Fruit fly (Drosophila melanogaster) whole organism, embryonic: ENCODE data around the gene CG32299.
A peak's percentile ranks its signal among the peaks of the same experiment; 100 is the strongest.

Experiments
- Aef1 ChIP-seq: fragments of 200-800 bp; sonication (Bioruptor generic); IDR thresholded peaks from 3 replicates; pipeline ENCODE4 v1.3.6; 2022; ENCODE audit warnings: missing biosample characterization, missing genetic modification characterization
- Blimp-1 ChIP-seq: fragments of 200-800 bp; sonication (Bioruptor generic); optimal IDR thresholded peaks from 3 replicates; lab custom pipeline; 2018; ENCODE audit warnings: missing biosample characterization, missing genetic modification characterization, mild to moderate bottlenecking, moderate library complexity, missing genetic modification reagents
- CG12942 ChIP-seq: fragments of 200-800 bp; sonication (Bioruptor generic); optimal IDR thresholded peaks from 3 replicates; lab custom pipeline; 2016; ENCODE audit warnings: missing biosample characterization, missing genetic modification characterization
- CG14050 ChIP-seq: fragments of 200-800 bp; sonication (Bioruptor generic); IDR thresholded peaks from 3 replicates; pipeline ENCODE4 v1.3.6; 2022; ENCODE audit warnings: missing biosample characterization, missing genetic modification characterization
- CG2116 ChIP-seq: fragments of 200-800 bp; sonication (Bioruptor generic); optimal IDR thresholded peaks from 3 replicates; lab custom pipeline; 2018; ENCODE audit warnings: missing biosample characterization, mild to moderate bottlenecking, missing genetic modification characterization
- CG2202 ChIP-seq: fragments of 200-800 bp; sonication (Bioruptor generic); optimal IDR thresholded peaks from 2 replicates; lab custom pipeline; 2018; ENCODE audit warnings: missing biosample characterization, mild to moderate bottlenecking, missing genetic modification characterization
- CG2875 ChIP-seq: fragments of 200-800 bp; sonication (Bioruptor generic); optimal IDR thresholded peaks from 2 replicates; lab custom pipeline; 2017; ENCODE audit warnings: missing biosample characterization, mild to moderate bottlenecking, missing genetic modification characterization, missing genetic modification reagents
- CG31365 ChIP-seq: fragments of 200-800 bp; sonication (Bioruptor generic); optimal IDR thresholded peaks from 2 replicates; lab custom pipeline; 2018; ENCODE audit warnings: missing biosample characterization, mild to moderate bottlenecking, missing genetic modification characterization
- CG6654 ChIP-seq: fragments of 200-800 bp; sonication (Bioruptor generic); optimal IDR thresholded peaks from 2 replicates; lab custom pipeline; 2017; ENCODE audit warnings: missing biosample characterization, mild to moderate bottlenecking, missing genetic modification characterization
- CG8944 ChIP-seq: fragments of 200-800 bp; sonication (Bioruptor generic); optimal IDR thresholded peaks from 3 replicates; lab custom pipeline; 2016; ENCODE audit warnings: missing biosample characterization, missing genetic modification characterization
- Ets65A ChIP-seq: fragments of 200-800 bp; sonication (Bioruptor generic); peaks from one replicate; lab custom pipeline; 2016; ENCODE audit warnings: missing biosample characterization, missing genetic modification characterization
- Med ChIP-seq: fragments of 200-800 bp; sonication (Bioruptor generic); peaks from one replicate; lab custom pipeline; 2016; ENCODE audit warnings: missing biosample characterization, missing genetic modification characterization, mild to moderate bottlenecking, inconsistent platforms, moderate library complexity
- Mrtf ChIP-seq: fragments of 200-800 bp; sonication (Bioruptor generic); IDR thresholded peaks from 3 replicates; pipeline ENCODE4 v1.3.6; 2022; ENCODE audit warnings: missing biosample characterization, missing genetic modification characterization
- NC2α ChIP-seq: fragments of 200-800 bp; sonication (Bioruptor generic); optimal IDR thresholded peaks from 2 replicates; lab custom pipeline; 2016; ENCODE audit warnings: missing biosample characterization, missing genetic modification characterization
- Opbp ChIP-seq: fragments of 200-800 bp; sonication (Bioruptor generic); IDR thresholded peaks from 3 replicates; pipeline ENCODE4 v1.3.6; 2022; ENCODE audit warnings: missing biosample characterization, missing genetic modification characterization; ENCODE audit not compliant: partially characterized antibody
- Stat92E ChIP-seq, 3 experiments: fragments of >200 bp in 2 of 3; fragments of 200-800 bp in 1 of 3; sonication (Bioruptor generic) in 1 of 3; optimal IDR thresholded peaks; 2 replicates each; lab custom pipeline; 2017 to 2019; ENCODE audit warnings: missing biosample characterization in 3 of 3, missing genetic modification characterization in 3 of 3, mild to moderate bottlenecking in 1 of 3, moderate library complexity in 1 of 3
- Trl ChIP-seq, 3 experiments: fragments of >200 bp in 2 of 3; fragments of 200-800 bp in 1 of 3; sonication (Bioruptor generic) in 1 of 3; optimal IDR thresholded peaks; 2 replicates in 1 of 3; 3 replicates in 2 of 3; lab custom pipeline; 2016 to 2017; ENCODE audit warnings: missing biosample characterization in 1 of 3, missing genetic modification characterization in 1 of 3
- abd-A ChIP-seq: fragments of 200-800 bp; sonication (Bioruptor generic); optimal IDR thresholded peaks from 3 replicates; lab custom pipeline; 2019; ENCODE audit warnings: missing biosample characterization, mild to moderate bottlenecking, missing genetic modification characterization, moderate library complexity
- chinmo ChIP-seq: fragments of 200-800 bp; sonication (Bioruptor generic); IDR thresholded peaks from 4 replicates; pipeline ENCODE4 v1.3.6; 2022; ENCODE audit warnings: missing biosample characterization, missing genetic modification characterization; ENCODE audit not compliant: partially characterized antibody
- ci ChIP-seq: fragments of 200-800 bp; sonication (Bioruptor generic); IDR thresholded peaks from 3 replicates; pipeline ENCODE4 v1.3.6; 2022; ENCODE audit warnings: missing biosample characterization, missing genetic modification characterization
- cwo ChIP-seq: fragments of 200-800 bp; sonication (Bioruptor generic); optimal IDR thresholded peaks from 3 replicates; lab custom pipeline; 2017; ENCODE audit warnings: missing biosample characterization, missing genetic modification characterization, mild to moderate bottlenecking, moderate library complexity, missing genetic modification reagents
- dimm ChIP-seq: fragments of 200-800 bp; sonication (Bioruptor generic); IDR thresholded peaks from 2 replicates; pipeline ENCODE4 v1.3.6; 2022; ENCODE audit warnings: missing biosample characterization, missing genetic modification characterization
- grau ChIP-seq: fragments of 200-800 bp; optimal IDR thresholded peaks from 3 replicates; lab custom pipeline; 2019; ENCODE audit warnings: missing biosample characterization, mild to moderate bottlenecking, missing genetic modification characterization, moderate library complexity
- inv ChIP-seq: fragments of 200-800 bp; sonication (Bioruptor generic); IDR thresholded peaks from 2 replicates; pipeline ENCODE4 v1.3.6; 2022; ENCODE audit warnings: missing biosample characterization, missing genetic modification characterization; ENCODE audit not compliant: partially characterized antibody
- lola ChIP-seq, 3 experiments: fragments of >200 bp in 2 of 3; fragments of 200-800 bp in 1 of 3; sonication (Bioruptor generic) in 1 of 3; optimal IDR thresholded peaks; 2 replicates each; lab custom pipeline; 2017 to 2019; ENCODE audit warnings: missing biosample characterization in 3 of 3, missing genetic modification characterization in 3 of 3, mild to moderate bottlenecking in 1 of 3, moderate library complexity in 1 of 3
- prd ChIP-seq, 3 experiments: fragments of >200 bp in 2 of 3; fragments of 200-800 bp in 1 of 3; sonication (Bioruptor generic) in 1 of 3; optimal IDR thresholded peaks in 2 of 3; IDR thresholded peaks in 1 of 3; 2 replicates in 2 of 3; 3 replicates in 1 of 3; pipeline versions ENCODE4 v1.3.6 to Lab custom; 2017 to 2022; ENCODE audit warnings: missing biosample characterization in 1 of 3, missing genetic modification characterization in 1 of 3
- ro ChIP-seq: fragments of 200-800 bp; sonication (Bioruptor generic); IDR thresholded peaks from 2 replicates; pipeline ENCODE4 v1.3.6; 2022; ENCODE audit warnings: missing biosample characterization, missing genetic modification characterization
- sd ChIP-seq: fragments of 200-800 bp; sonication (Bioruptor generic); optimal IDR thresholded peaks from 3 replicates; lab custom pipeline; 2018; ENCODE audit warnings: missing biosample characterization, mild to moderate bottlenecking, missing genetic modification characterization, moderate library complexity
- sisA ChIP-seq: fragments of 200-800 bp; sonication (Bioruptor generic); IDR thresholded peaks from 2 replicates; pipeline ENCODE4 v1.3.6; 2022; ENCODE audit warnings: missing biosample characterization, missing genetic modification characterization
- tll ChIP-seq, 2 experiments: fragments of 200-800 bp in 1 of 2; fragments of >200 bp in 1 of 2; sonication (Bioruptor generic) in 1 of 2; optimal IDR thresholded peaks; 2 replicates each; lab custom pipeline; 2017 to 2019; ENCODE audit warnings: missing biosample characterization in 2 of 2, missing genetic modification characterization in 2 of 2, mild to moderate bottlenecking in 1 of 2, moderate library complexity in 1 of 2
- trem ChIP-seq: fragments of 200-800 bp; optimal IDR thresholded peaks from 3 replicates; lab custom pipeline; 2019; ENCODE audit warnings: missing biosample characterization, mild to moderate bottlenecking, missing genetic modification characterization, moderate library complexity

Gene CG32299

dm6 chr3L:2426407-2426951 is 35.7 kb upstream of the CG32299 start (continued):
- no peak for TF ChIP-seq NC2α (GFP tag; lab: Kevin White, UChicago)
- TF ChIP-seq Blimp-1 (GFP tag; lab: Kevin White, UChicago) = no peak
- no peak for TF ChIP-seq CG14050 (GFP tag; lab: Robert Waterston, UW)
- TF ChIP-seq CG31365 (tag; lab: Kevin White, UChicago) = no peak
- no peak for TF ChIP-seq CG2202 (tag; lab: Kevin White, UChicago)
- no peak for TF ChIP-seq trem (tag; lab: Kevin White, UChicago)
- TF ChIP-seq Med (GFP tag; lab: Kevin White, UChicago) = peak; percentile 44
- TF ChIP-seq ro = no peak
- no peak for TF ChIP-seq CG12942 (GFP tag; lab: Kevin White, UChicago)
- peak; percentile 15; the same call in 1 of the 3 replicates for TF ChIP-seq ci (GFP tag; lab: Robert Waterston, UW)
- no peak for TF ChIP-seq Mrtf (GFP tag; lab: Robert Waterston, UW)
- TF ChIP-seq lola (GFP tag; optimal IDR thresholded peaks at IDR 0.05; lab: Kevin White, UChicago) = no peak
- TF ChIP-seq Trl (optimal IDR thresholded peaks at IDR 0.05; lab: Kevin White, UChicago) = no peak
- no peak for TF ChIP-seq Trl (GFP tag; optimal IDR thresholded peaks at IDR 0.05; lab: Kevin White, UChicago)
- no peak for TF ChIP-seq dimm (GFP tag; lab: Robert Waterston, UW)
- TF ChIP-seq Opbp (GFP tag; lab: Robert Waterston, UW) = no peak
- no peak for TF ChIP-seq sisA
- TF ChIP-seq Aef1 (GFP tag; lab: Robert Waterston, UW) = no peak
- TF ChIP-seq CG2875 (GFP tag; lab: Kevin White, UChicago) = no peak
- no peak for TF ChIP-seq Stat92E (GFP tag; optimal IDR thresholded peaks at IDR 0.05; lab: Kevin White, UChicago)
- TF ChIP-seq cwo = no peak
- no peak for TF ChIP-seq tll (GFP tag; optimal IDR thresholded peaks at IDR 0.05; lab: Kevin White, UChicago)

dm6 chr3L:2425687-2426086 is 34.9 kb upstream of the CG32299 start:
- peak; percentile 68 for TF ChIP-seq Ets65A (GFP tag; lab: Kevin White, UChicago)
- TF ChIP-seq CG2116 (GFP tag; lab: Kevin White, UChicago) = no peak
- TF ChIP-seq CG6654 (GFP tag; lab: Kevin White, UChicago) = peak; percentile 90
- no peak for TF ChIP-seq CG8944 (GFP tag; lab: Kevin White, UChicago)
- TF ChIP-seq inv (GFP tag; lab: Robert Waterston, UW) = 0 out of 2 replicates have a peak, but pooled peaks have one; percentile 16

dm6 chr3L:2424094-2424493 is 33.3 kb upstream of the CG32299 start:
- TF ChIP-seq Ets65A (GFP tag; lab: Kevin White, UChicago) (peak; percentile 69), abd-A (tag; lab: Kevin White, UChicago) (no peak), chinmo (GFP tag; lab: Robert Waterston, UW) (no peak), Med (GFP tag; lab: Kevin White, UChicago) (peak; percentile 15), grau (tag; lab: Kevin White, UChicago) (peak; percentile 9), prd (optimal IDR thresholded peaks at IDR 0.05; lab: Kevin White, UChicago) (no peak), prd (GFP tag; IDR thresholded peaks at IDR 0.05; lab: Robert Waterston, UW) (0 out of 3 replicates have a peak, but pooled peaks have one; percentile 13)
- TF ChIP-seq, all 482 proteins: peak for 4

dm6 chr3L:2423572-2423971 is 32.8 kb upstream of the CG32299 start:
- TF ChIP-seq sd = no peak
